Fruit fly (Drosophila melanogaster) whole organism, embryonic: Measurements from ENCODE around the gene Prp3.
A peak's percentile ranks its signal among the peaks of the same experiment; 100 is the strongest.

Source experiments
- Bgb ChIP-seq: fragments of 200-800 bp; sonication (Bioruptor generic); IDR thresholded peaks from 2 replicates; pipeline ENCODE4 v1.3.6; 2022; ENCODE audit warnings: missing biosample characterization, missing genetic modification characterization; ENCODE audit not compliant: partially characterized antibody
- CG10274 ChIP-seq: fragments of 200-800 bp; sonication (Bioruptor generic); optimal IDR thresholded peaks from 3 replicates; lab custom pipeline; 2017; ENCODE audit warnings: missing biosample characterization, mild to moderate bottlenecking, missing genetic modification characterization
- CG10462 ChIP-seq: fragments of 200-800 bp; sonication (Bioruptor generic); optimal IDR thresholded peaks from 2 replicates; lab custom pipeline; 2016; ENCODE audit warnings: missing biosample characterization, missing genetic modification characterization
- CG11085 ChIP-seq: fragments of 200-800 bp; sonication (Bioruptor generic); IDR thresholded peaks from 2 replicates; pipeline ENCODE4 v1.3.6; 2022; ENCODE audit warnings: missing biosample characterization, missing genetic modification characterization
- CG11560 ChIP-seq: fragments of 200-800 bp; sonication (Bioruptor generic); IDR thresholded peaks from 3 replicates; pipeline ENCODE4 v1.3.6; 2022; ENCODE audit warnings: missing biosample characterization, missing genetic modification characterization
- CG11696 ChIP-seq: fragments of 200-800 bp; sonication (Bioruptor generic); IDR thresholded peaks from 2 replicates; pipeline ENCODE4 v1.3.6; 2022; ENCODE audit warnings: missing biosample characterization, missing genetic modification characterization
- CG12104 ChIP-seq: fragments of 200-800 bp; sonication (Bioruptor generic); optimal IDR thresholded peaks from 3 replicates; lab custom pipeline; 2016; ENCODE audit warnings: missing biosample characterization, missing genetic modification characterization
- CG1233 ChIP-seq: fragments of 200-800 bp; sonication (Bioruptor generic); optimal IDR thresholded peaks from 4 replicates; lab custom pipeline; 2018; ENCODE audit warnings: missing biosample characterization, mild to moderate bottlenecking, missing genetic modification characterization
- CG13624 ChIP-seq: fragments of 200-800 bp; sonication (Bioruptor generic); optimal IDR thresholded peaks from 2 replicates; lab custom pipeline; 2016; ENCODE audit warnings: missing biosample characterization, missing genetic modification characterization
- CG14965 ChIP-seq: fragments of 200-800 bp; sonication (Bioruptor generic); optimal IDR thresholded peaks from 2 replicates; lab custom pipeline; 2016; ENCODE audit warnings: missing biosample characterization, missing genetic modification characterization, borderline replicate concordance
- CG16815 ChIP-seq: fragments of 200-800 bp; sonication (Bioruptor generic); optimal IDR thresholded peaks from 3 replicates; lab custom pipeline; 2017; ENCODE audit warnings: missing biosample characterization, mild to moderate bottlenecking, missing genetic modification characterization
- CG31441 ChIP-seq: fragments of 200-800 bp; sonication (Bioruptor generic); IDR thresholded peaks from 2 replicates; pipeline ENCODE4 v1.3.6; 2022; ENCODE audit warnings: missing biosample characterization, missing genetic modification characterization
- CG34422 ChIP-seq: fragments of 200-800 bp; sonication (Bioruptor generic); IDR thresholded peaks from 3 replicates; pipeline ENCODE4 v1.3.6; 2022; ENCODE audit warnings: missing biosample characterization, missing genetic modification characterization
- CG4820 ChIP-seq: fragments of 200-800 bp; sonication (Bioruptor generic); optimal IDR thresholded peaks from 3 replicates; lab custom pipeline; 2016; ENCODE audit warnings: missing biosample characterization, missing genetic modification characterization
- CG5953 ChIP-seq: fragments of 200-800 bp; sonication (Bioruptor generic); IDR thresholded peaks from 2 replicates; pipeline ENCODE4 v1.3.6; 2022; ENCODE audit warnings: missing biosample characterization, missing genetic modification characterization
- CG6175 ChIP-seq: fragments of 200-800 bp; sonication (Bioruptor generic); IDR thresholded peaks from 3 replicates; pipeline ENCODE4 v1.3.6; 2022; ENCODE audit warnings: missing biosample characterization, missing genetic modification characterization
- CG6654 ChIP-seq: fragments of 200-800 bp; sonication (Bioruptor generic); optimal IDR thresholded peaks from 2 replicates; lab custom pipeline; 2017; ENCODE audit warnings: missing biosample characterization, mild to moderate bottlenecking, missing genetic modification characterization
- CG7928 ChIP-seq: fragments of 200-800 bp; sonication (Bioruptor generic); optimal IDR thresholded peaks from 2 replicates; lab custom pipeline; 2017; ENCODE audit warnings: missing biosample characterization, mild to moderate bottlenecking, missing genetic modification characterization
- CG7963 ChIP-seq: fragments of 200-800 bp; sonication (Bioruptor generic); IDR thresholded peaks from 3 replicates; pipeline ENCODE4 v1.3.6; 2022; ENCODE audit warnings: missing biosample characterization, missing genetic modification characterization; ENCODE audit not compliant: partially characterized antibody
- CG7987 ChIP-seq: fragments of 200-800 bp; sonication (Bioruptor generic); optimal IDR thresholded peaks from 2 replicates; lab custom pipeline; 2018; ENCODE audit warnings: missing biosample characterization, mild to moderate bottlenecking, missing genetic modification characterization, moderate library complexity
- CG8388 ChIP-seq: fragments of 200-800 bp; sonication (Bioruptor generic); optimal IDR thresholded peaks from 2 replicates; lab custom pipeline; 2019; ENCODE audit warnings: missing biosample characterization, mild to moderate bottlenecking, missing genetic modification characterization, moderate library complexity
- CG8944 ChIP-seq: fragments of 200-800 bp; sonication (Bioruptor generic); optimal IDR thresholded peaks from 3 replicates; lab custom pipeline; 2016; ENCODE audit warnings: missing biosample characterization, missing genetic modification characterization
- Doc3 ChIP-seq: fragments of 200-800 bp; sonication (Bioruptor generic); IDR thresholded peaks from 3 replicates; pipeline ENCODE4 v1.3.6; 2022; ENCODE audit warnings: missing biosample characterization, missing genetic modification characterization; ENCODE audit not compliant: partially characterized antibody
- Fer1 ChIP-seq: fragments of 200-800 bp; sonication (Bioruptor generic); optimal IDR thresholded peaks from 2 replicates; lab custom pipeline; 2017; ENCODE audit warnings: missing biosample characterization, mild to moderate bottlenecking, missing genetic modification characterization
- HmgZ ChIP-seq: fragments of 200-800 bp; sonication (Bioruptor generic); optimal IDR thresholded peaks from 2 replicates; lab custom pipeline; 2018; ENCODE audit warnings: missing biosample characterization, mild to moderate bottlenecking, missing genetic modification characterization
- Hmr ChIP-seq: fragments of 200-800 bp; sonication (Bioruptor generic); optimal IDR thresholded peaks from 3 replicates; lab custom pipeline; 2017; ENCODE audit warnings: mild to moderate bottlenecking, missing biosample characterization, missing genetic modification reagents, missing genetic modification characterization
- Hmx ChIP-seq: fragments of 200-800 bp; sonication (Bioruptor generic); optimal IDR thresholded peaks from 2 replicates; lab custom pipeline; 2016; ENCODE audit warnings: missing biosample characterization, missing genetic modification characterization
- Side ChIP-seq: fragments of 200-800 bp; sonication (Bioruptor generic); optimal IDR thresholded peaks from 2 replicates; lab custom pipeline; 2016; ENCODE audit warnings: missing biosample characterization, missing genetic modification characterization
- ac ChIP-seq: fragments of 200-800 bp; sonication (Bioruptor generic); optimal IDR thresholded peaks from 3 replicates; lab custom pipeline; 2017; ENCODE audit warnings: missing biosample characterization, mild to moderate bottlenecking, missing genetic modification characterization
- aop ChIP-seq: fragments of 200-800 bp; sonication (Bioruptor generic); IDR thresholded peaks from 2 replicates; pipeline ENCODE4 v1.3.6; 2022; ENCODE audit warnings: missing biosample characterization, missing genetic modification characterization
- croc ChIP-seq: fragments of 200-800 bp; sonication (Bioruptor generic); conservative IDR thresholded peaks from 3 replicates; pipeline ENCODE4 v1.3.6; 2022; ENCODE audit warnings: missing biosample characterization, missing genetic modification characterization
- cwo ChIP-seq: fragments of 200-800 bp; sonication (Bioruptor generic); optimal IDR thresholded peaks from 3 replicates; lab custom pipeline; 2017; ENCODE audit warnings: missing biosample characterization, missing genetic modification characterization, mild to moderate bottlenecking, moderate library complexity, missing genetic modification reagents
- danr ChIP-seq: fragments of 200-800 bp; sonication (Bioruptor generic); IDR thresholded peaks from 2 replicates; pipeline ENCODE4 v1.3.6; 2022; ENCODE audit warnings: missing biosample characterization, missing genetic modification characterization
- esg ChIP-seq: fragments of 200-800 bp; sonication (Bioruptor generic); conservative IDR thresholded peaks from 2 replicates; pipeline ENCODE4 v1.3.6; 2022; ENCODE audit warnings: missing biosample characterization, missing genetic modification characterization
- exex ChIP-seq: fragments of 200-800 bp; sonication (Bioruptor generic); optimal IDR thresholded peaks from 4 replicates; lab custom pipeline; 2018; ENCODE audit warnings: missing biosample characterization, mild to moderate bottlenecking, missing genetic modification characterization, moderate library complexity
- fd102C ChIP-seq: fragments of 200-800 bp; sonication (Bioruptor generic); optimal IDR thresholded peaks from 2 replicates; lab custom pipeline; 2018; ENCODE audit warnings: missing biosample characterization, mild to moderate bottlenecking, missing genetic modification characterization, moderate library complexity
- gcm ChIP-seq: fragments of 200-800 bp; sonication (Bioruptor generic); optimal IDR thresholded peaks from 2 replicates; lab custom pipeline; 2019; ENCODE audit warnings: missing biosample characterization, mild to moderate bottlenecking, missing genetic modification characterization, moderate library complexity
- grn ChIP-seq: fragments of 200-800 bp; sonication (Bioruptor generic); optimal IDR thresholded peaks from 3 replicates; lab custom pipeline; 2017; ENCODE audit warnings: missing biosample characterization, missing genetic modification characterization
- hb ChIP-seq: fragments of 200-800 bp; sonication (Bioruptor generic); IDR thresholded peaks from 3 replicates; pipeline ENCODE4 v1.3.6; 2022; ENCODE audit warnings: missing biosample characterization, missing genetic modification characterization; ENCODE audit not compliant: partially characterized antibody
- nom ChIP-seq: fragments of 200-800 bp; sonication (Bioruptor generic); optimal IDR thresholded peaks from 2 replicates; lab custom pipeline; 2017; ENCODE audit warnings: missing biosample characterization, missing genetic modification characterization, mild to moderate bottlenecking, moderate library complexity, missing genetic modification reagents
- onecut ChIP-seq: fragments of 200-800 bp; sonication (Bioruptor generic); IDR thresholded peaks from 2 replicates; pipeline ENCODE4 v1.3.6; 2022; ENCODE audit warnings: missing biosample characterization, missing genetic modification characterization
- org-1 ChIP-seq: fragments of 200-800 bp; sonication (Bioruptor generic); optimal IDR thresholded peaks from 2 replicates; lab custom pipeline; 2017; ENCODE audit warnings: missing biosample characterization, missing genetic modification characterization
- p53 ChIP-seq: fragments of 200-800 bp; sonication (Bioruptor generic); optimal IDR thresholded peaks from 2 replicates; lab custom pipeline; 2016; ENCODE audit warnings: missing biosample characterization, missing genetic modification characterization
- psq ChIP-seq: fragments of 200-800 bp; sonication (Bioruptor generic); optimal IDR thresholded peaks from 2 replicates; lab custom pipeline; 2017; ENCODE audit warnings: missing biosample characterization, missing genetic modification characterization
- salm ChIP-seq: fragments of 200-800 bp; sonication (Bioruptor generic); optimal IDR thresholded peaks from 2 replicates; lab custom pipeline; 2018; ENCODE audit warnings: missing biosample characterization, mild to moderate bottlenecking, missing genetic modification characterization
- scrt ChIP-seq: fragments of 200-800 bp; sonication (Bioruptor generic); optimal IDR thresholded peaks from 2 replicates; lab custom pipeline; 2018; ENCODE audit warnings: missing biosample characterization, mild to moderate bottlenecking, missing genetic modification characterization, moderate library complexity
- sd ChIP-seq: fragments of 200-800 bp; sonication (Bioruptor generic); optimal IDR thresholded peaks from 3 replicates; lab custom pipeline; 2018; ENCODE audit warnings: missing biosample characterization, mild to moderate bottlenecking, missing genetic modification characterization, moderate library complexity
- so ChIP-seq: fragments of 200-800 bp; sonication (Bioruptor generic); IDR thresholded peaks from 3 replicates; pipeline ENCODE4 v1.3.6; 2022; ENCODE audit warnings: missing biosample characterization, missing genetic modification characterization
- tio ChIP-seq: fragments of 200-800 bp; sonication (Bioruptor generic); optimal IDR thresholded peaks from 2 replicates; lab custom pipeline; 2017; ENCODE audit warnings: missing biosample characterization, missing genetic modification characterization, inconsistent platforms
- vnd ChIP-seq: fragments of 200-800 bp; sonication (Bioruptor generic); IDR thresholded peaks from 3 replicates; pipeline ENCODE4 v1.3.6; 2022; ENCODE audit warnings: missing biosample characterization, missing genetic modification characterization; ENCODE audit not compliant: partially characterized antibody
- wek ChIP-seq: fragments of 200-800 bp; sonication (Bioruptor generic); optimal IDR thresholded peaks from 3 replicates; lab custom pipeline; 2018; ENCODE audit warnings: missing biosample characterization, mild to moderate bottlenecking, missing genetic modification characterization, moderate library complexity

Gene Prp3

dm6 chr3L:19932917-19933316, 22.8 kb downstream of the Prp3 start (continued):
- no peak for TF ChIP-seq CG7963 (GFP tag; lab: Robert Waterston, UW)
- TF ChIP-seq Hmr (GFP tag; lab: Kevin White, UChicago) = peak; percentile 69
- peak; percentile 5 for TF ChIP-seq gcm (GFP tag; lab: Kevin White, UChicago)
- TF ChIP-seq sd (tag; lab: Kevin White, UChicago) = peak; percentile 74
- no peak for TF ChIP-seq psq (GFP tag; lab: Kevin White, UChicago)
- no peak for TF ChIP-seq org-1 (GFP tag; lab: Kevin White, UChicago)
- peak; percentile 49 for TF ChIP-seq exex
- no peak for TF ChIP-seq CG8944 (GFP tag; lab: Kevin White, UChicago)
- no peak for TF ChIP-seq ac (GFP tag; lab: Kevin White, UChicago)
- TF ChIP-seq grn = peak; percentile 40
- TF ChIP-seq croc (GFP tag; lab: Robert Waterston, UW) = no peak
- TF ChIP-seq CG1233 (GFP tag; lab: Kevin White, UChicago) = peak; percentile 8
- peak; percentile 61 for TF ChIP-seq Side (GFP tag; lab: Kevin White, UChicago)
- TF ChIP-seq CG7987 (GFP tag; lab: Kevin White, UChicago) = peak; percentile 39
- peak; percentile 1 for TF ChIP-seq CG14965
- TF ChIP-seq Hmx (GFP tag; lab: Kevin White, UChicago) = no peak
- TF ChIP-seq CG11560 (tag; lab: Robert Waterston, UW) = no peak
- no peak for TF ChIP-seq aop
- peak; percentile 82 for TF ChIP-seq CG8388 (GFP tag; lab: Kevin White, UChicago)
- no peak for TF ChIP-seq CG13624 (GFP tag; lab: Kevin White, UChicago)
- no peak for TF ChIP-seq fd102C (GFP tag; lab: Kevin White, UChicago)
- TF ChIP-seq salm (tag; lab: Kevin White, UChicago) = peak; percentile 34
- peak; percentile 12 for TF ChIP-seq cwo (GFP tag; lab: Kevin White, UChicago)
- no peak for TF ChIP-seq CG4820 (GFP tag; lab: Kevin White, UChicago)
- no peak for TF ChIP-seq esg
- TF ChIP-seq CG31441 (GFP tag; lab: Robert Waterston, UW) = peak; percentile 14; the same call in 1 of the 2 replicates
- TF ChIP-seq nom = no peak
- TF ChIP-seq Bgb (GFP tag; lab: Robert Waterston, UW) = no peak
- no peak for TF ChIP-seq CG11696 (GFP tag; lab: Robert Waterston, UW)
- no peak for TF ChIP-seq CG10462
- TF ChIP-seq CG34422 (GFP tag; lab: Robert Waterston, UW) = no peak; the same call in 2 of the 3 replicates
- TF ChIP-seq so = peak; percentile 15; the same call in 2 of the 3 replicates
- TF ChIP-seq wek = peak; percentile 78
- peak; percentile 76 for TF ChIP-seq Fer1 (GFP tag; lab: Kevin White, UChicago)
- no peak for TF ChIP-seq hb
- peak; percentile 69 for TF ChIP-seq scrt
- TF ChIP-seq CG10274 (GFP tag; lab: Kevin White, UChicago) = no peak
- no peak for TF ChIP-seq Doc3 (GFP tag; lab: Robert Waterston, UW)
- peak; percentile 41; the same call in 1 of the 2 replicates for TF ChIP-seq onecut (GFP tag; lab: Robert Waterston, UW)
- no peak for TF ChIP-seq tio (GFP tag; lab: Kevin White, UChicago)
- no peak for TF ChIP-seq CG11085
- no peak for TF ChIP-seq danr
- no peak for TF ChIP-seq vnd
- no peak for TF ChIP-seq CG7928 (GFP tag; lab: Kevin White, UChicago)
- peak; percentile 27 for TF ChIP-seq HmgZ (tag; lab: Kevin White, UChicago)
- TF ChIP-seq p53 (GFP tag; lab: Kevin White, UChicago) = no peak
- TF ChIP-seq CG16815 = no peak
- no peak for TF ChIP-seq CG5953 (GFP tag; lab: Robert Waterston, UW)
- TF ChIP-seq CG6175 (GFP tag; lab: Robert Waterston, UW) = peak; percentile 66; the same call in 1 of the 3 replicates
- no peak for TF ChIP-seq CG12104 (GFP tag; lab: Kevin White, UChicago)
- no peak for TF ChIP-seq CG6654 (GFP tag; lab: Kevin White, UChicago)
